Fruit fly (Drosophila melanogaster) whole organism, embryonic: ENCODE results near the gene Obp83g.

Experiments used
- Blimp-1 ChIP-seq: fragments of 200-800 bp; sonication (Bioruptor generic); optimal IDR thresholded peaks from 3 replicates; lab custom pipeline; 2018; ENCODE audit warnings: missing biosample characterization, missing genetic modification characterization, mild to moderate bottlenecking, moderate library complexity, missing genetic modification reagents
- CG10462 ChIP-seq: fragments of 200-800 bp; sonication (Bioruptor generic); optimal IDR thresholded peaks from 2 replicates; lab custom pipeline; 2016; ENCODE audit warnings: missing biosample characterization, missing genetic modification characterization
- CG10543 ChIP-seq: fragments of 200-800 bp; sonication (Bioruptor generic); optimal IDR thresholded peaks from 3 replicates; lab custom pipeline; 2017; ENCODE audit warnings: missing biosample characterization, mild to moderate bottlenecking, missing genetic modification characterization, moderate library complexity
- CG12769 ChIP-seq: fragments of 200-800 bp; sonication (Bioruptor generic); optimal IDR thresholded peaks from 2 replicates; lab custom pipeline; 2019; ENCODE audit warnings: missing biosample characterization, mild to moderate bottlenecking, missing genetic modification characterization, moderate library complexity
- CG32772 ChIP-seq: fragments of 200-800 bp; sonication (Bioruptor generic); IDR thresholded peaks from 2 replicates; pipeline ENCODE4 v1.3.6; 2022; ENCODE audit warnings: missing biosample characterization, missing genetic modification characterization
- CG4360 ChIP-seq: fragments of 200-800 bp; sonication (Bioruptor generic); IDR thresholded peaks from 2 replicates; pipeline ENCODE4 v1.3.6; 2022; ENCODE audit warnings: missing biosample characterization, missing genetic modification characterization
- CG4730 ChIP-seq: fragments of 200-800 bp; sonication (Bioruptor generic); IDR thresholded peaks from 2 replicates; pipeline ENCODE4 v1.3.6; 2022; ENCODE audit warnings: missing biosample characterization, missing genetic modification characterization
- CG7928 ChIP-seq: fragments of 200-800 bp; sonication (Bioruptor generic); optimal IDR thresholded peaks from 2 replicates; lab custom pipeline; 2017; ENCODE audit warnings: missing biosample characterization, mild to moderate bottlenecking, missing genetic modification characterization
- CG8290 ChIP-seq, 3 experiments: fragments of 200-800 bp; sonication (Bioruptor generic); optimal IDR thresholded peaks; 2 replicates each; lab custom pipeline; 2016 to 2019; ENCODE audit warnings: missing biosample characterization in 3 of 3, missing genetic modification characterization in 3 of 3, mild to moderate bottlenecking in 2 of 3, moderate library complexity in 1 of 3
- CG9437 ChIP-seq: fragments of 200-800 bp; sonication (Bioruptor generic); optimal IDR thresholded peaks from 2 replicates; lab custom pipeline; 2018; ENCODE audit warnings: missing biosample characterization, mild to moderate bottlenecking, missing genetic modification characterization
- Ets65A ChIP-seq: fragments of 200-800 bp; sonication (Bioruptor generic); peaks from one replicate; lab custom pipeline; 2016; ENCODE audit warnings: missing biosample characterization, missing genetic modification characterization
- HLHmδ ChIP-seq: fragments of 200-800 bp; sonication (Bioruptor generic); optimal IDR thresholded peaks from 2 replicates; lab custom pipeline; 2018; ENCODE audit warnings: missing biosample characterization, mild to moderate bottlenecking, missing genetic modification characterization, moderate library complexity
- Hr78 ChIP-seq, 2 experiments: fragments of 200-800 bp in 1 of 2; fragments of >200 bp in 1 of 2; sonication (Bioruptor generic) in 1 of 2; optimal IDR thresholded peaks; 2 replicates each; lab custom pipeline; 2017 to 2019; ENCODE audit warnings: missing biosample characterization in 2 of 2, missing genetic modification characterization in 2 of 2, mild to moderate bottlenecking in 1 of 2, moderate library complexity in 1 of 2
- Mad ChIP-seq: fragments of 200-800 bp; sonication (Bioruptor generic); optimal IDR thresholded peaks from 2 replicates; lab custom pipeline; 2016; ENCODE audit warnings: missing biosample characterization, missing genetic modification characterization
- Med ChIP-seq: fragments of 200-800 bp; sonication (Bioruptor generic); peaks from one replicate; lab custom pipeline; 2016; ENCODE audit warnings: missing biosample characterization, missing genetic modification characterization, mild to moderate bottlenecking, inconsistent platforms, moderate library complexity
- Side ChIP-seq: fragments of 200-800 bp; sonication (Bioruptor generic); optimal IDR thresholded peaks from 2 replicates; lab custom pipeline; 2016; ENCODE audit warnings: missing biosample characterization, missing genetic modification characterization
- Trl ChIP-seq, 3 experiments: fragments of >200 bp in 2 of 3; fragments of 200-800 bp in 1 of 3; sonication (Bioruptor generic) in 1 of 3; optimal IDR thresholded peaks; 2 replicates in 1 of 3; 3 replicates in 2 of 3; lab custom pipeline; 2016 to 2017; ENCODE audit warnings: missing biosample characterization in 1 of 3, missing genetic modification characterization in 1 of 3
- chinmo ChIP-seq: fragments of 200-800 bp; sonication (Bioruptor generic); IDR thresholded peaks from 4 replicates; pipeline ENCODE4 v1.3.6; 2022; ENCODE audit warnings: missing biosample characterization, missing genetic modification characterization; ENCODE audit not compliant: partially characterized antibody
- croc ChIP-seq: fragments of 200-800 bp; sonication (Bioruptor generic); conservative IDR thresholded peaks from 3 replicates; pipeline ENCODE4 v1.3.6; 2022; ENCODE audit warnings: missing biosample characterization, missing genetic modification characterization
- grn ChIP-seq: fragments of 200-800 bp; sonication (Bioruptor generic); optimal IDR thresholded peaks from 3 replicates; lab custom pipeline; 2017; ENCODE audit warnings: missing biosample characterization, missing genetic modification characterization
- kni ChIP-seq: fragments of 200-800 bp; sonication (Bioruptor generic); optimal IDR thresholded peaks from 3 replicates; lab custom pipeline; 2017; ENCODE audit warnings: mild to moderate bottlenecking, missing biosample characterization, missing genetic modification reagents, missing genetic modification characterization
- lilli ChIP-seq: fragments of 200-800 bp; sonication (Bioruptor generic); optimal IDR thresholded peaks from 3 replicates; lab custom pipeline; 2016; ENCODE audit warnings: missing biosample characterization, missing genetic modification characterization
- sd ChIP-seq: fragments of 200-800 bp; sonication (Bioruptor generic); optimal IDR thresholded peaks from 3 replicates; lab custom pipeline; 2018; ENCODE audit warnings: missing biosample characterization, mild to moderate bottlenecking, missing genetic modification characterization, moderate library complexity
- sug ChIP-seq: fragments of 200-800 bp; optimal IDR thresholded peaks from 2 replicates; lab custom pipeline; 2019; ENCODE audit warnings: missing biosample characterization, mild to moderate bottlenecking, missing genetic modification characterization, moderate library complexity
- trem ChIP-seq: fragments of 200-800 bp; optimal IDR thresholded peaks from 3 replicates; lab custom pipeline; 2019; ENCODE audit warnings: missing biosample characterization, mild to moderate bottlenecking, missing genetic modification characterization, moderate library complexity
- ttk ChIP-seq: fragments of 200-800 bp; sonication (Bioruptor generic); IDR thresholded peaks from 2 replicates; pipeline ENCODE4 v2.1.2; 2022; ENCODE audit warnings: missing biosample characterization, missing genetic modification characterization

Obp83g gene

DNA sequence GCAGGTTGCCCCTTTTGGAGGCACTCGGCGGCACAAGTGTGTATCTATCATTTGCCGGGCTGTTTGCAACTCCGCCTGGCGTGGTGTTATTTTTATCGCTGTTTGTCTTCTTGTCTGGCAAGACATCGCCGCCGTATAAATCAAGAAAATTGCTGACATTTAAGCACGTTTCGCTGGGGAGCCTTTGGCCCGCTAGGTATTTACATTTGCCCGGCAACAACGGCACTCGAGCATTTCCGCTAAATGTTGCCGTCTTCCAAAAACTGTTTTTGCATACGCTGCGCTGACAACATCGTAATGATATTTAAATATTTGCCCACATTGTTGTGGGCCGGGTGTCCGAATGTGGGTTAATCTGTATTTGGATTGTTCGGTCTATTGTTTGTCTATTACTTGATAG is 13.8 kb downstream of the Obp83g start:
- TF ChIP-seq Side (GFP tag; lab: Kevin White, UChicago) (no peak), Ets65A (GFP tag; lab: Kevin White, UChicago) (peak; percentile 83), Med (peak; percentile 53), sd (tag; lab: Kevin White, UChicago) (peak; percentile 51), CG32772 (GFP tag; lab: Robert Waterston, UW) (0 out of 2 replicates have a peak, but pooled peaks have one; percentile 11)

DNA sequence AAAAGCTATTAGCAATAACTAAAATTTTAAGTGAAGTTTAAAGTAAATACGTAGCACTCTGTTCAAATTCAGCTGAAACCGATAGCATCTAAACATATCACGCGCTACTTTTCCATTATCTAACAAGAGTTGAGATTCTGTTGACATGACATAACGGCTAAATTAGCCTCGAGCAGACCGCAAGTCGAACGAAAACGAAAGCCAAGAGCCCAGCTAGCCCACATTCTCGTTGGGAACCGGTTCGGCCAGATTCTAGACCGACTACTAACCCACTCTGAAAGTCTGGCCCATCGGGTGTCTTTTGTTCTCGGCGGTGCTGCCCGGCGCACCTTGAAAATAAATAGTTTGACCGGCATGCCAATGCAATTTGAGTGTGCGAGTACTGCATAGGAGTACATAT is 15.1 kb downstream of the Obp83g start:
- peak; percentile 55 for TF ChIP-seq sd (tag; lab: Kevin White, UChicago)
- TF ChIP-seq Mad (GFP tag; lab: Kevin White, UChicago): no peak
- TF ChIP-seq CG12769: peak; percentile 16
- TF ChIP-seq sug (tag; lab: Kevin White, UChicago): no peak
- TF ChIP-seq Blimp-1: peak; percentile 95
- TF ChIP-seq chinmo: 0 out of 4 replicates have a peak, but pooled peaks have one; percentile 48

dm6 chr3R:6082132-6082531 is 30.0 kb downstream of the Obp83g start:
- TF ChIP-seq CG10462 (GFP tag; lab: Kevin White, UChicago) (no peak), trem (no peak), CG9437 (GFP tag; lab: Kevin White, UChicago) (no peak), Trl (optimal IDR thresholded peaks at IDR 0.05; lab: Kevin White, UChicago) (peak; percentile 51 to 63), Trl (GFP tag; optimal IDR thresholded peaks at IDR 0.05; lab: Kevin White, UChicago) (no peak)
- TF ChIP-seq, all 482 proteins: peak for 1

- TF ChIP-seq CG4360 (GFP tag; lab: Robert Waterston, UW) (no peak), ttk (GFP tag; lab: Robert Waterston, UW) (no peak), Hr78 (GFP tag; optimal IDR thresholded peaks at IDR 0.05; lab: Kevin White, UChicago) (no peak), HLHmδ (GFP tag; lab: Kevin White, UChicago) (no peak), grn (GFP tag; lab: Kevin White, UChicago) (no peak), CG10543 (GFP tag; lab: Kevin White, UChicago) (no peak), CG8290 (GFP tag; optimal IDR thresholded peaks at IDR 0.05; lab: Kevin White, UChicago) (no peak), CG8290 (tag; optimal IDR thresholded peaks at IDR 0.05; lab: Kevin White, UChicago) (no peak), CG4730 (no peak), kni (GFP tag; lab: Kevin White, UChicago) (no peak), lilli (GFP tag; lab: Kevin White, UChicago) (no peak), croc (no peak), CG7928 (GFP tag; lab: Kevin White, UChicago) (no peak)
Observed at dm6 chr3R:6078183-6078582, 33.9 kb downstream of the Obp83g start, which contains the start of gene Or83c. Gene Or83c (minus strand): TSS chr3R:6078283.
